Worm (Caenorhabditis elegans) whole organism, late embryonic: ENCODE data around the gene M195.2.

Experiments
- C38D4.7 ChIP-seq: fragments of 200-800 bp; sonication (Bioruptor generic); optimal IDR thresholded peaks from 2 replicates; lab custom pipeline; 2018; ENCODE audit warnings: mild to moderate bottlenecking, missing genetic modification characterization, moderate library complexity, missing compliant biosample characterization
- F13H6.1 ChIP-seq: sonication (generic microtip); optimal IDR thresholded peaks from 2 replicates; lab custom pipeline; 2016; ENCODE audit warnings: missing genetic modification characterization, missing compliant biosample characterization
- K02D7.2 ChIP-seq: sonication (generic microtip); optimal IDR thresholded peaks from 2 replicates; lab custom pipeline; 2017; ENCODE audit warnings: mild to moderate bottlenecking, missing genetic modification characterization, missing compliant biosample characterization
- ahr-1 ChIP-seq: sonication (generic microtip); optimal IDR thresholded peaks from 2 replicates; lab custom pipeline; 2016; ENCODE audit warnings: missing genetic modification characterization, missing compliant biosample characterization
- ama-1 ChIP-seq: fragments of 150-350 bp; optimal IDR thresholded peaks from 2 replicates; lab custom pipeline; 2014
- ceh-14 ChIP-seq: sonication (generic microtip); optimal IDR thresholded peaks from 2 replicates; lab custom pipeline; 2016; ENCODE audit warnings: missing genotype, missing genetic modification characterization, missing compliant biosample characterization
- ceh-18 ChIP-seq: sonication (generic microtip); optimal IDR thresholded peaks from 2 replicates; lab custom pipeline; 2016; ENCODE audit warnings: missing genetic modification characterization, missing compliant biosample characterization
- ceh-2 ChIP-seq: sonication (generic microtip); optimal IDR thresholded peaks from 2 replicates; lab custom pipeline; 2016; ENCODE audit warnings: missing genotype, missing genetic modification characterization, missing compliant biosample characterization
- ceh-22 ChIP-seq: sonication (generic microtip); optimal IDR thresholded peaks from 2 replicates; lab custom pipeline; 2017; ENCODE audit warnings: missing biosample characterization, missing genetic modification characterization
- ceh-24 ChIP-seq: sonication (generic microtip); optimal IDR thresholded peaks from 2 replicates; lab custom pipeline; 2016; ENCODE audit warnings: mild to moderate bottlenecking, missing genetic modification characterization, missing compliant biosample characterization
- ceh-30 ChIP-seq: fragments of 150-350 bp; optimal IDR thresholded peaks from 2 replicates; lab custom pipeline; 2014; ENCODE audit warnings: missing biosample characterization, missing genetic modification characterization
- ceh-34 ChIP-seq: sonication (generic microtip); optimal IDR thresholded peaks from 2 replicates; lab custom pipeline; 2016; ENCODE audit warnings: mild to moderate bottlenecking, missing genetic modification characterization, missing compliant biosample characterization
- dmd-4 ChIP-seq: sonication (generic microtip); optimal IDR thresholded peaks from 2 replicates; lab custom pipeline; 2016; ENCODE audit warnings: borderline replicate concordance, missing genetic modification characterization, missing compliant biosample characterization
- elt-4 ChIP-seq: sonication (generic microtip); optimal IDR thresholded peaks from 2 replicates; lab custom pipeline; 2016; ENCODE audit warnings: missing genetic modification characterization, missing compliant biosample characterization
- ets-4 ChIP-seq: sonication (generic microtip); optimal IDR thresholded peaks from 2 replicates; lab custom pipeline; 2016; ENCODE audit warnings: missing genetic modification characterization, missing compliant biosample characterization
- fax-1 ChIP-seq: sonication (generic microtip); optimal IDR thresholded peaks from 2 replicates; lab custom pipeline; 2016; ENCODE audit warnings: missing genotype, missing genetic modification characterization, missing compliant biosample characterization
- fkh-10 ChIP-seq: fragments of 150-350 bp; optimal IDR thresholded peaks from 2 replicates; lab custom pipeline; 2014; ENCODE audit warnings: missing biosample characterization, missing genetic modification reagents, missing genetic modification characterization
- gmeb-2 ChIP-seq: sonication (generic microtip); optimal IDR thresholded peaks from 2 replicates; lab custom pipeline; 2016; ENCODE audit warnings: missing genetic modification characterization, inconsistent platforms, missing compliant biosample characterization
- hlh-15 ChIP-seq: sonication (generic microtip); optimal IDR thresholded peaks from 2 replicates; lab custom pipeline; 2016; ENCODE audit warnings: missing genetic modification characterization, missing compliant biosample characterization
- hlh-30 ChIP-seq: sonication (generic microtip); optimal IDR thresholded peaks from 2 replicates; lab custom pipeline; 2017; ENCODE audit warnings: antibody characterized with exemption, missing genetic modification characterization, missing compliant biosample characterization; ENCODE audit not compliant: insufficient read depth
- hlh-8 ChIP-seq: sonication (generic microtip); optimal IDR thresholded peaks from 2 replicates; lab custom pipeline; 2016; ENCODE audit warnings: missing genotype, missing genetic modification characterization, missing compliant biosample characterization
- lin-11 ChIP-seq: fragments of 200-800 bp; sonication (Bioruptor generic); optimal IDR thresholded peaks from 2 replicates; lab custom pipeline; 2018; ENCODE audit warnings: mild to moderate bottlenecking, missing genetic modification characterization, missing compliant biosample characterization
- nfya-1 ChIP-seq: sonication (generic microtip); optimal IDR thresholded peaks from 2 replicates; lab custom pipeline; 2017; ENCODE audit warnings: missing genetic modification characterization, mild to moderate bottlenecking, missing compliant biosample characterization, antibody characterized with exemption, moderate library complexity
- nhr-11 ChIP-seq: fragments of 150-350 bp; optimal IDR thresholded peaks from 2 replicates; lab custom pipeline; 2014; ENCODE audit warnings: missing biosample characterization, missing genetic modification characterization
- nhr-232 ChIP-seq: sonication (generic microtip); optimal IDR thresholded peaks from 2 replicates; lab custom pipeline; 2016; ENCODE audit warnings: missing genetic modification characterization, missing compliant biosample characterization
- npax-4 ChIP-seq: sonication (generic microtip); optimal IDR thresholded peaks from 2 replicates; lab custom pipeline; 2016; ENCODE audit warnings: missing genetic modification characterization, missing compliant biosample characterization
- pat-9 ChIP-seq: fragments of 200-800 bp; sonication (Bioruptor generic); optimal IDR thresholded peaks from 2 replicates; lab custom pipeline; 2018; ENCODE audit warnings: mild to moderate bottlenecking, missing genetic modification characterization, moderate library complexity, missing compliant biosample characterization
- pqm-1 ChIP-seq: sonication (generic microtip); optimal IDR thresholded peaks from 2 replicates; lab custom pipeline; 2016; ENCODE audit warnings: missing genetic modification characterization, missing compliant biosample characterization
- rnt-1 ChIP-seq: sonication (generic microtip); optimal IDR thresholded peaks from 2 replicates; lab custom pipeline; 2016; ENCODE audit warnings: missing genetic modification characterization, missing compliant biosample characterization
- sox-4 ChIP-seq: sonication (generic microtip); optimal IDR thresholded peaks from 2 replicates; lab custom pipeline; 2017; ENCODE audit warnings: mild to moderate bottlenecking, missing genetic modification characterization, inconsistent platforms, missing compliant biosample characterization
- tbx-2 ChIP-seq: sonication (generic microtip); optimal IDR thresholded peaks from 2 replicates; lab custom pipeline; 2016; ENCODE audit warnings: missing genetic modification characterization, missing compliant biosample characterization
- tbx-7 ChIP-seq: sonication (generic microtip); optimal IDR thresholded peaks from 2 replicates; lab custom pipeline; 2016; ENCODE audit warnings: missing genotype, missing genetic modification characterization, missing compliant biosample characterization
- ttx-3 ChIP-seq: sonication (generic microtip); optimal IDR thresholded peaks from 2 replicates; lab custom pipeline; 2016; ENCODE audit warnings: missing genetic modification reagents, missing genetic modification characterization, missing compliant biosample characterization
- unc-3 ChIP-seq, 2 experiments: fragments of 200-800 bp in 1 of 2; sonication (Bioruptor generic) in 1 of 2; sonication (generic microtip) in 1 of 2; conservative IDR thresholded peaks in 1 of 2; optimal IDR thresholded peaks in 1 of 2; 2 replicates each; pipeline versions ENCODE4 v1.3.6 to Lab custom; 2016 to 2022; ENCODE audit warnings: missing compliant biosample characterization in 2 of 2, missing genetic modification characterization in 2 of 2, missing genetic modification reagents in 1 of 2
- unc-42 ChIP-seq: sonication (generic microtip); optimal IDR thresholded peaks from 2 replicates; lab custom pipeline; 2016; ENCODE audit warnings: missing genotype, missing genetic modification characterization, missing compliant biosample characterization

The M195.2 gene

DNA sequence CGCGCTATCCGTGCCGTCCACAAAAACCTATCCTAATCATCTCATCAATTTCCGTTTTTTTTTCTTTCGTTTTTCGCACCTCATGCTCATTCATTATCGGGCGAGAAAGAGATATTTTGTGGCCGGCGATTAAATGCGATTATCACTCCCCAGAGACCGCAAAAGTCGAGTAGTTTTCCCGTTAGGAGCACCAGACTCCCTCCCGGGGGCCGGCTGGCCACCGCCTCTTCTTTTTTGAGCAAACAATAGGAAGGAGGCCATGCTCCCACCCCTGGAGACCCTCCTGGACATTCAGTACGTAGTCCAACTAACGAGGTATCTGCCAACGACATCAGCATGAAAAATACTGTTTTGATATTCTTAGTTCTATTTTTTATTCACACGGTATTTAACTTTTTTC, at the start of gene M195.2:
Gene M195.2, plus strand, starts transcription at position 301 of the 400 bp plus-strand sequence.
- no peak for TF ChIP-seq ceh-34

DNA sequence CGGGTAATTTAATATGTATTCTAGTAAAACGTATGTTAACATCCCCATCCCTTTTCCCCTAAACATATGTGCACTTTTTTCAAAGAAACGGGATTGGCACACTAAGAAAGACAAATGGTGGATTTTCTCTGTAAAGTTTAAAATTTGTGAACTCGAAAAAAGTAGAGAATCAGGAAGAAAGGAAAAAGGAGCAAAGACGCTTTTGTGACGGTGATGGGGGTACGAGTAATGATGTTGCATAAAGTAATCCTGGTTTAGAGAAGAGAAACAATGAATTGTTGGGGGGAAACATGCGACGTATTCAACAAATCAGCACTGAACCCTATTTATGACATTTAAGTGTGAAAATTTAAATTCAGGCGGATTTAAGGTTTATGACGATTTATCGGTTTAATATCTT, 49.1 kb upstream of the M195.2 start:
- no peak for TF ChIP-seq unc-42
- TF ChIP-seq ceh-30 (tag; lab: Kevin White, UChicago), result no peak
- TF ChIP-seq tbx-7 (tag; lab: Kevin White, UChicago), result no peak
- TF ChIP-seq npax-4 (tag; lab: Kevin White, UChicago), result no peak
- no peak for TF ChIP-seq fkh-10 (GFP tag; lab: Kevin White, UChicago)
- TF ChIP-seq nfya-1 (tag; lab: Kevin White, UChicago), result no peak
- TF ChIP-seq tbx-2, result no peak

DNA sequence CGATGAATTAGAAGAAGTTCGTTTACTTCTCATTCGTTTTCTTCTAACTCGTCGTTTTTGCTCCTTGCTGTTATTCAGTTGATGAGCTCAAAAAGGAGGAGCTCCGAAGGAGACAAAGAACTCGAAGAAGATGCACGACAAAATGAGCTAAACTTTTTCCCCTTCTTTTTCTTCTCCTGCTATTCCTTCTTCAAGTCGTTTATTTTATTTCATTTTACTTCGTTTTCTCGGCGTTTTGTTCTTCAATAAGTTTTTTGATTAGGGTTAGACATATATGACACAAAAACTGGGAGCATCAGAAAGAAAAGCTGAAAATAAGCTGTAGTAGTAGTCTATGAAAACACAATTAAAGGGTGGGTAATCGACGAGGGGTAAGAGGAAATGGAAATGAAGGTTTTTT, 48.5 kb upstream of the M195.2 start:
- peak; percentile 46 for TF ChIP-seq unc-42
- TF ChIP-seq tbx-7 (tag; lab: Kevin White, UChicago), result no peak
- no peak for TF ChIP-seq ets-4
- TF ChIP-seq ceh-22 (tag; lab: Kevin White, UChicago), result no peak
- TF ChIP-seq hlh-30 (tag; lab: Kevin White, UChicago), result no peak
- no peak for TF ChIP-seq ahr-1

DNA sequence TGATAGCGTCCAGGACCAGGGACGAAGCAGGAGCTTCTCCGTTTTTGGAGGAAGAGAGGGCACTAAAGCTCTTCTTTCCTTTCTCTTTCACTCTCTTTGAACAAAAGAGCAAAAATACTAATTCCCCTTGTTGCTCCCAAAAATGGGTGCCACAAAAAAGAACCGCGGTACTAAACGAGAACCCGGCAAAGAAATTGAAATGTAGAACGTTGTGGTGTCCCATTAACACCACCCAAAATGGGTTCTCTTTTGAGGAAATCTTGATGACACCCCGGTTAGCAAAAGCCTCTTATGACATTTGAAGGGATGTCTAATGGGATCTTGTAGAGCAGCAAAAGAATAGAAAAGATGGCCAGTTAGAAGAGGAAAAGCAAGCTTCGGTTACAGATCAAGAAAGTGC, 45.8 kb upstream of the M195.2 start:
- TF ChIP-seq ceh-14 (tag; lab: Kevin White, UChicago) (no peak), ceh-34 (no peak), nhr-11 (tag; lab: Kevin White, UChicago) (no peak), dmd-4 (no peak), K02D7.2 (tag; lab: Kevin White, UChicago) (no peak), npax-4 (tag; lab: Kevin White, UChicago) (no peak), sox-4 (tag; lab: Kevin White, UChicago) (no peak), ama-1 (no peak)

DNA sequence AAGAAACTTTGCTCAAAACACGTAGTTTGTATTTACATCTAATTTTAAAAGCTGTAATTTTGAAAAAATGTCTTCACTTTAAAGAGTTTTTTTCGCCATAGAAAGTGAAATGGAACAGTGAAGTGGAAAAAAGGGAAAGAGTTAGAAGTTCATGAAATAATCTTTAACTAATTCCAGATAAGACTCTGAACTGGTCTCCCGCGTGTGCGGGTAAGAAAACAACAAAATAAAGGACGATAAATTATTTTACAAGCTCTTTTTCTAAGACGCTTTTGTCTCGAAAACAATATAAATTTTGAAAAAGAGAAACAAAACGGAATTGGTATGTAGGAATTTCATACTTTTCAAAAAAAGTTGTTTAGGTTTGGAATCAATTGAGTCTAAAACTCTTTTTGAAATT, 43.9 kb upstream of the M195.2 start:
- TF ChIP-seq ttx-3 (tag; lab: Kevin White, UChicago), result no peak
- TF ChIP-seq nhr-232, result no peak
- no peak for TF ChIP-seq C38D4.7 (GFP tag; lab: Kevin White, UChicago)
- TF ChIP-seq elt-4 (tag; lab: Kevin White, UChicago), result no peak
- no peak for TF ChIP-seq pqm-1 (tag; lab: Kevin White, UChicago)
- TF ChIP-seq hlh-15, result no peak
- TF ChIP-seq lin-11 (tag; lab: Kevin White, UChicago), result no peak
- no peak for TF ChIP-seq pat-9 (tag; lab: Kevin White, UChicago)
- no peak for TF ChIP-seq sox-4 (tag; lab: Kevin White, UChicago)
- no peak for TF ChIP-seq F13H6.1
- TF ChIP-seq fax-1 (tag; lab: Kevin White, UChicago), result no peak
- TF ChIP-seq rnt-1 (tag; lab: Kevin White, UChicago), result no peak
- no peak for TF ChIP-seq gmeb-2 (tag; lab: Kevin White, UChicago)
- no peak for TF ChIP-seq ceh-24 (tag; lab: Kevin White, UChicago)
- no peak for TF ChIP-seq ceh-18 (tag; lab: Kevin White, UChicago)
- TF ChIP-seq unc-3 (GFP tag; conservative IDR thresholded peaks at IDR 0.05; lab: Robert Waterston, UW), result no peak
- no peak for TF ChIP-seq unc-3 (tag; optimal IDR thresholded peaks at IDR 0.05; lab: Kevin White, UChicago)
- no peak for TF ChIP-seq hlh-8 (tag; lab: Kevin White, UChicago)
- no peak for TF ChIP-seq ceh-2
- no peak for TF ChIP-seq fkh-10 (GFP tag; lab: Kevin White, UChicago)
- no peak for TF ChIP-seq tbx-7 (tag; lab: Kevin White, UChicago)
